Worm (Caenorhabditis elegans) whole organism, L4 larva: ENCODE data around the gene gck-3.

Experiments
- fkh-10 ChIP-seq: fragments of 150-350 bp; optimal IDR thresholded peaks from 2 replicates; lab custom pipeline; 2014; ENCODE audit warnings: missing biosample characterization, missing genetic modification reagents, missing genetic modification characterization
- fos-1 ChIP-seq: fragments of 150-350 bp; optimal IDR thresholded peaks from 2 replicates; lab custom pipeline; 2014; ENCODE audit warnings: missing biosample characterization, missing genetic modification characterization
- nhr-28 ChIP-seq: fragments of 150-350 bp; optimal IDR thresholded peaks from 2 replicates; lab custom pipeline; 2014; ENCODE audit warnings: missing biosample characterization, missing genetic modification characterization
- pqm-1 ChIP-seq: sonication (generic microtip); optimal IDR thresholded peaks from 2 replicates; lab custom pipeline; 2017; ENCODE audit warnings: missing biosample characterization, missing genetic modification characterization
- saeg-2 ChIP-seq: fragments of 200-800 bp; sonication (Bioruptor generic); IDR thresholded peaks from 2 replicates; pipeline ENCODE4 v1.3.6; 2022; ENCODE audit warnings: missing genetic modification reagents, missing genetic modification characterization, missing compliant biosample characterization
- snpc-4 ChIP-seq: fragments of 150-350 bp; optimal IDR thresholded peaks from 2 replicates; lab custom pipeline; 2014; ENCODE audit warnings: missing biosample characterization, missing genetic modification characterization
- spr-3 ChIP-seq: fragments of 200-800 bp; sonication (Bioruptor generic); optimal IDR thresholded peaks from 2 replicates; lab custom pipeline; 2018; ENCODE audit warnings: mild to moderate bottlenecking, missing genetic modification characterization, missing compliant biosample characterization
- ztf-11 ChIP-seq: fragments of 150-350 bp; optimal IDR thresholded peaks from 2 replicates; lab custom pipeline; 2014; ENCODE audit warnings: missing biosample characterization, missing genetic modification characterization

DNA sequence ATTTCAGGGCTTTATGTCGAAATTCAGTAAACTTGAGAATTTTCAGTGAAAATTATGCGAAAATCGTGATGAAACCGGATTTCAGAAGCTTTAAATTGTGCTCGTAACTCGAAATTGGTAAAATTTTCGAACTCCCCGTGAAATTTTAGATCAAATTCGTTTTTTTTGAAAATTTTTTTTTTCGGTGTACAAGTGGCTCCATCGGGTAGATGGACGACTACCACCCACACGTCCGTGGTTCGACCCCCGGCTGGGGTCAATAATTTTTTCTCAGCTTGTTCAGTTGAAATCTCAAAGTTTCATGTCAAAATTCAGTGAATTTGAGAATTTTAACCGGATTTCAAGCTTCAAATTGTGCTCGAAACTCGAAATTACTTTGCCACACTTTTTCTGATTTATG, 30.8 kb downstream of the gck-3 start:
- TF ChIP-seq fos-1 (tag; lab: Kevin White, UChicago), result no peak
- no peak for TF ChIP-seq nhr-28 (tag; lab: Kevin White, UChicago)
- TF ChIP-seq spr-3 (GFP tag; lab: Kevin White, UChicago), result no peak
- TF ChIP-seq fkh-10, result no peak
- TF ChIP-seq ztf-11 (tag; lab: Kevin White, UChicago), result no peak
- no peak for TF ChIP-seq snpc-4 (tag; lab: Kevin White, UChicago)
- no peak for TF ChIP-seq pqm-1 (tag; lab: Kevin White, UChicago)
- TF ChIP-seq saeg-2 (GFP tag; lab: Robert Waterston, UW), result no peak
